Worm (Caenorhabditis elegans) whole organism, young adult: ENCODE results near the gene F07H5.7.
A peak's percentile ranks its signal among the peaks of the same experiment; 100 is the strongest.

Experiments
- B0261.1 ChIP-seq: sonication (generic microtip); optimal IDR thresholded peaks from 2 replicates; lab custom pipeline; 2016; ENCODE audit warnings: mild to moderate bottlenecking, missing genetic modification characterization, moderate library complexity, missing compliant biosample characterization
- C17E4.6 ChIP-seq: fragments of 200-800 bp; sonication (Bioruptor generic); IDR thresholded peaks from 2 replicates; pipeline ENCODE4 v1.3.6; 2022; ENCODE audit warnings: missing genetic modification reagents, missing genetic modification characterization, missing compliant biosample characterization
- F37B4.10 ChIP-seq: fragments of 200-800 bp; sonication (Bioruptor generic); IDR thresholded peaks from 2 replicates; pipeline ENCODE4 v1.3.6; 2022; ENCODE audit warnings: missing genetic modification characterization, missing compliant biosample characterization
- F49E8.2 ChIP-seq: sonication (generic microtip); optimal IDR thresholded peaks from 3 replicates; lab custom pipeline; 2017; ENCODE audit warnings: missing genetic modification characterization, mild to moderate bottlenecking, missing compliant biosample characterization, antibody characterized with exemption, moderate library complexity; ENCODE audit not compliant: insufficient read depth
- K11D2.4 ChIP-seq: fragments of 200-800 bp; sonication (Bioruptor generic); IDR thresholded peaks from 2 replicates; pipeline ENCODE4 v1.3.6; 2022; ENCODE audit warnings: missing genetic modification reagents, missing genetic modification characterization, missing compliant biosample characterization
- T07F8.4 ChIP-seq: sonication (generic microtip); optimal IDR thresholded peaks from 2 replicates; lab custom pipeline; 2016; ENCODE audit warnings: mild to moderate bottlenecking, missing genetic modification characterization, moderate library complexity, missing compliant biosample characterization
- Y67H2A.10 ChIP-seq: fragments of 200-800 bp; sonication (Bioruptor generic); conservative IDR thresholded peaks from 2 replicates; pipeline ENCODE4 v1.3.6; 2022; ENCODE audit warnings: missing genetic modification reagents, missing genetic modification characterization, missing compliant biosample characterization
- Y79H2A.3 ChIP-seq: fragments of 200-800 bp; sonication (Bioruptor generic); conservative IDR thresholded peaks from 2 replicates; pipeline ENCODE4 v1.3.6; 2022; ENCODE audit warnings: missing genetic modification reagents, missing genetic modification characterization, missing compliant biosample characterization
- Y95B8A.8 ChIP-seq: fragments of 200-800 bp; sonication (Bioruptor generic); IDR thresholded peaks from 2 replicates; pipeline ENCODE4 v1.3.6; 2022; ENCODE audit warnings: missing genetic modification reagents, missing genetic modification characterization, missing compliant biosample characterization
- ZK185.1 ChIP-seq: sonication (generic microtip); optimal IDR thresholded peaks from 2 replicates; lab custom pipeline; 2016; ENCODE audit warnings: mild to moderate bottlenecking, missing genetic modification characterization, missing compliant biosample characterization; ENCODE audit not compliant: poor library complexity, severe bottlenecking
- ama-1 ChIP-seq, 3 experiments: fragments of 150-350 bp in 1 of 3; sonication (generic microtip) in 2 of 3; optimal IDR thresholded peaks; 2 replicates each; lab custom pipeline; 2014 to 2018; ENCODE audit warnings: missing biosample characterization in 2 of 3, missing genetic modification characterization in 2 of 3, missing genetic modification reagents in 2 of 3
- aptf-2 ChIP-seq: fragments of 200-800 bp; sonication (Bioruptor generic); conservative IDR thresholded peaks from 2 replicates; pipeline ENCODE4 v1.3.6; 2022; ENCODE audit warnings: missing genetic modification reagents, missing genetic modification characterization, missing compliant biosample characterization
- atf-7 ChIP-seq: sonication (generic microtip); optimal IDR thresholded peaks from 2 replicates; lab custom pipeline; 2017; ENCODE audit warnings: mild to moderate bottlenecking, missing genetic modification characterization, missing compliant biosample characterization
- attf-6 ChIP-seq: fragments of 200-800 bp; sonication (Bioruptor generic); IDR thresholded peaks from 2 replicates; pipeline ENCODE4 v1.3.6; 2022; ENCODE audit warnings: missing genetic modification reagents, missing genetic modification characterization, missing compliant biosample characterization
- bed-2 ChIP-seq: fragments of 200-800 bp; sonication (Bioruptor generic); IDR thresholded peaks from 2 replicates; pipeline ENCODE4 v1.3.6; 2022; ENCODE audit warnings: missing genetic modification reagents, missing genetic modification characterization, missing compliant biosample characterization
- ceh-79 ChIP-seq: sonication (generic microtip); optimal IDR thresholded peaks from 2 replicates; lab custom pipeline; 2017; ENCODE audit warnings: mild to moderate bottlenecking, missing genetic modification characterization, missing compliant biosample characterization
- chd-7 ChIP-seq: sonication (generic microtip); optimal IDR thresholded peaks from 2 replicates; lab custom pipeline; 2016; ENCODE audit warnings: mild to moderate bottlenecking, missing genetic modification characterization, moderate library complexity, missing compliant biosample characterization
- die-1 ChIP-seq: sonication (generic microtip); optimal IDR thresholded peaks from 2 replicates; lab custom pipeline; 2016; ENCODE audit warnings: missing genotype, mild to moderate bottlenecking, missing genetic modification characterization, missing compliant biosample characterization
- dpff-1 ChIP-seq: sonication (generic microtip); optimal IDR thresholded peaks from 2 replicates; lab custom pipeline; 2017; ENCODE audit warnings: mild to moderate bottlenecking, missing genetic modification characterization, missing compliant biosample characterization
- hrde-1 ChIP-seq: sonication (generic microtip); optimal IDR thresholded peaks from 2 replicates; lab custom pipeline; 2016; ENCODE audit warnings: missing genetic modification characterization, mild to moderate bottlenecking, missing compliant biosample characterization, moderate library complexity, missing genotype, missing genetic modification reagents, borderline replicate concordance
- lin-26 ChIP-seq: fragments of 200-800 bp; sonication (Bioruptor generic); IDR thresholded peaks from 2 replicates; pipeline ENCODE4 v1.3.6; 2022; ENCODE audit warnings: missing genetic modification reagents, missing genetic modification characterization, missing compliant biosample characterization
- lin-35 ChIP-seq, 3 experiments: fragments of 150-350 bp in 2 of 3; sonication (generic microtip) in 1 of 3; optimal IDR thresholded peaks; 2 replicates each; lab custom pipeline; 2014 to 2018; ENCODE audit warnings: missing biosample characterization in 3 of 3, missing genetic modification characterization in 3 of 3, missing genetic modification reagents in 3 of 3
- lin-40 ChIP-seq: sonication (generic microtip); optimal IDR thresholded peaks from 2 replicates; lab custom pipeline; 2016; ENCODE audit warnings: missing genetic modification characterization, mild to moderate bottlenecking, missing compliant biosample characterization, missing genotype, missing genetic modification reagents
- lir-1 ChIP-seq: fragments of 200-800 bp; sonication (Bioruptor generic); conservative IDR thresholded peaks from 2 replicates; pipeline ENCODE4 v1.3.6; 2022; ENCODE audit warnings: missing genetic modification reagents, missing genetic modification characterization, missing compliant biosample characterization
- madf-10 ChIP-seq: sonication (generic microtip); optimal IDR thresholded peaks from 2 replicates; lab custom pipeline; 2016; ENCODE audit warnings: mild to moderate bottlenecking, missing genetic modification characterization, missing compliant biosample characterization
- mcd-1 ChIP-seq: fragments of 200-800 bp; sonication (Bioruptor generic); IDR thresholded peaks from 2 replicates; pipeline ENCODE4 v1.3.6; 2022; ENCODE audit warnings: missing genetic modification reagents, missing genetic modification characterization, missing compliant biosample characterization
- mxl-1 ChIP-seq: sonication (generic microtip); optimal IDR thresholded peaks from 2 replicates; lab custom pipeline; 2016; ENCODE audit warnings: missing genetic modification characterization, missing compliant biosample characterization
- nhr-27 ChIP-seq: fragments of 200-800 bp; sonication (Bioruptor generic); optimal IDR thresholded peaks from 2 replicates; lab custom pipeline; 2018; ENCODE audit warnings: mild to moderate bottlenecking, missing genetic modification characterization, moderate library complexity, missing compliant biosample characterization
- rcor-1 ChIP-seq: fragments of 200-800 bp; sonication (Bioruptor generic); IDR thresholded peaks from 2 replicates; pipeline ENCODE4 v1.3.6; 2022; ENCODE audit warnings: missing genetic modification reagents, missing genetic modification characterization, missing compliant biosample characterization
- repo-1 ChIP-seq: sonication (generic microtip); optimal IDR thresholded peaks from 2 replicates; lab custom pipeline; 2017; ENCODE audit warnings: mild to moderate bottlenecking, missing genetic modification characterization, missing compliant biosample characterization
- snpc-1.1 ChIP-seq: sonication (generic microtip); optimal IDR thresholded peaks from 2 replicates; lab custom pipeline; 2017; ENCODE audit warnings: missing genetic modification characterization, mild to moderate bottlenecking, missing compliant biosample characterization, antibody characterized with exemption, moderate library complexity, missing genotype, missing genetic modification reagents; ENCODE audit not compliant: insufficient read depth
- snpc-1.3 ChIP-seq: sonication (generic microtip); optimal IDR thresholded peaks from 2 replicates; lab custom pipeline; 2017; ENCODE audit warnings: missing genetic modification characterization, mild to moderate bottlenecking, missing compliant biosample characterization, antibody characterized with exemption, moderate library complexity, missing genotype, missing genetic modification reagents; ENCODE audit not compliant: insufficient read depth
- unc-130 ChIP-seq: sonication (generic microtip); optimal IDR thresholded peaks from 2 replicates; lab custom pipeline; 2016; ENCODE audit warnings: missing genetic modification reagents, missing genetic modification characterization, missing compliant biosample characterization
- zfh-2 ChIP-seq: fragments of 200-800 bp; sonication (Bioruptor generic); conservative IDR thresholded peaks from 2 replicates; pipeline ENCODE4 v1.3.6; 2022; ENCODE audit warnings: missing genetic modification reagents, missing genetic modification characterization, missing compliant biosample characterization
- ztf-22 ChIP-seq: fragments of 200-800 bp; sonication (Bioruptor generic); optimal IDR thresholded peaks from 2 replicates; lab custom pipeline; 2018; ENCODE audit warnings: mild to moderate bottlenecking, missing genetic modification characterization, moderate library complexity, missing compliant biosample characterization
- ztf-25 ChIP-seq: fragments of 200-800 bp; sonication (Bioruptor generic); IDR thresholded peaks from 2 replicates; pipeline ENCODE4 v1.3.6; 2022; ENCODE audit warnings: missing genetic modification reagents, missing genetic modification characterization, missing compliant biosample characterization
- ztf-26 ChIP-seq: sonication (generic microtip); optimal IDR thresholded peaks from 2 replicates; lab custom pipeline; 2017; ENCODE audit warnings: missing genetic modification characterization, missing compliant biosample characterization
- ztf-3 ChIP-seq: fragments of 200-800 bp; sonication (Bioruptor generic); optimal IDR thresholded peaks from 2 replicates; lab custom pipeline; 2018; ENCODE audit warnings: mild to moderate bottlenecking, missing genetic modification characterization, missing compliant biosample characterization

Gene F07H5.7

DNA sequence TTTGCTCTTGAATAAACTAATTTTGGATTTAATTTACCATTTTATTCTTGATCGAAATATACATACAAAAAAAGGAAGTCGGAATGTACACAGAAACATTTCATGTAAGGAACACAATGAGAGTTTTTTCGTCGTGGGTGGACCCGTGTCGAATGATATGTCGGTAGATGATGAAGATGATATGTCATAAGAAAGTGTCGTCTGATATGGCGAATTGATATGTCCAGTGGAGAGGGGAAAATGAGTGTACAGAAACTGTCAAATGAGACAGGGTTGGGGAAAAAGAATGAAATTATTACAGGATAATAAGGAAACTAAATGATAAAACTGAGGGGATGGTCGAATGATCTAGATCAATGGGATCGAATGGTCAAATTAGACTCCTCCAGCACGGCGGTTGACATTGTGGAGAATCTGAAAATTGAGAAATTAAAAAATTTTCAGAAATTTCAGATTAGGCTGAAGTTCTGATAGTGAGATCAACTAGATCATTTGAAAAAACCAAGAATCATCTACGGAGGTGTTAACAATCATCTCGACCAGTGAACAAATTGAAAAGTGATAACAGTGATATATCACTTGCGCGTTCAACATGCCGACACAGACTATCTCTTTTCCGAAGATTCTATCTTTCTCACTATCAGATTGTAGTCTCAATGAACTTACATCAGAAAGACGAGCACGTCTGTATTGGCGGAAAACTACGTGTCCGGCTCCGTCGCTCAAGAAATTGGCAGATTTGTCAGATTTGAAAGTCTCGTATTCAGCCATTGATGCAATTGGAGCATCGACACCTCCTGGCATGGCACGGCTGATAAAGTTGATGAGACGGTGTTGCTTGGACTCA, 26.4 kb upstream of the F07H5.7 start:
- TF ChIP-seq Y95B8A.8 (no peak), B0261.1 (tag; lab: Kevin White, UChicago) (no peak), lin-35 (GFP tag; optimal IDR thresholded peaks at IDR 0.05; lab: Kevin White, UChicago) (peak in 1 of 3 experiments; percentile 20), snpc-1.1 (no peak), T07F8.4 (tag; lab: Kevin White, UChicago) (no peak), die-1 (tag; lab: Kevin White, UChicago) (no peak), ztf-3 (no peak), hrde-1 (tag; lab: Kevin White, UChicago) (no peak), bed-2 (GFP tag; lab: Robert Waterston, UW) (no peak), ZK185.1 (tag; lab: Kevin White, UChicago) (peak; percentile 34), ama-1 (optimal IDR thresholded peaks at IDR 0.05; lab: Kevin White, UChicago) (peak; percentile 87), ama-1 (GFP tag; optimal IDR thresholded peaks at IDR 0.05; lab: Kevin White, UChicago) (no peak), dpff-1 (no peak), rcor-1 (GFP tag; lab: Robert Waterston, UW) (no peak), madf-10 (tag; lab: Kevin White, UChicago) (no peak), attf-6 (GFP tag; lab: Robert Waterston, UW) (no peak), ceh-79 (tag; lab: Kevin White, UChicago) (no peak), aptf-2 (0 out of 2 replicates have a peak, but pooled peaks have one; percentile 21), repo-1 (tag; lab: Kevin White, UChicago) (no peak), ztf-22 (GFP tag; lab: Kevin White, UChicago) (no peak), lin-26 (peak; percentile 14; the same call in 1 of the 2 replicates), lir-1 (GFP tag; lab: Robert Waterston, UW) (no peak), F37B4.10 (0 out of 2 replicates have a peak, but pooled peaks have one; percentile 55), snpc-1.3 (tag; lab: Kevin White, UChicago) (no peak), Y67H2A.10 (GFP tag; lab: Robert Waterston, UW) (no peak), K11D2.4 (0 out of 2 replicates have a peak, but pooled peaks have one; percentile 29), unc-130 (GFP tag; lab: Kevin White, UChicago) (no peak), ztf-26 (peak; percentile 85), atf-7 (tag; lab: Kevin White, UChicago) (no peak), Y79H2A.3 (GFP tag; lab: Robert Waterston, UW) (no peak), F49E8.2 (tag; lab: Kevin White, UChicago) (no peak), lin-40 (peak; percentile 3), mcd-1 (GFP tag; lab: Robert Waterston, UW) (no peak), mxl-1 (tag; lab: Kevin White, UChicago) (no peak), C17E4.6 (GFP tag; lab: Robert Waterston, UW) (no peak), chd-7 (tag; lab: Kevin White, UChicago) (peak; percentile 4), zfh-2 (GFP tag; lab: Robert Waterston, UW) (no peak), ztf-25 (GFP tag; lab: Robert Waterston, UW) (0 out of 2 replicates have a peak, but pooled peaks have one; percentile 26), nhr-27 (tag; lab: Kevin White, UChicago) (no peak)
